Worm (Caenorhabditis elegans) whole organism, young adult: ENCODE data around the gene clec-147.

Source experiments
- B0261.1 ChIP-seq: sonication (generic microtip); optimal IDR thresholded peaks from 2 replicates; lab custom pipeline; 2016; ENCODE audit warnings: mild to moderate bottlenecking, missing genetic modification characterization, moderate library complexity, missing compliant biosample characterization
- C06A6.2 ChIP-seq: fragments of 200-800 bp; sonication (Bioruptor generic); conservative IDR thresholded peaks from 2 replicates; pipeline ENCODE4 v1.3.6; 2022; ENCODE audit warnings: missing genetic modification characterization, missing compliant biosample characterization
- F39B2.1 ChIP-seq: fragments of 200-800 bp; sonication (Bioruptor generic); IDR thresholded peaks from 2 replicates; pipeline ENCODE4 v1.3.6; 2022; ENCODE audit warnings: missing genetic modification reagents, missing genetic modification characterization, missing compliant biosample characterization
- F49E8.2 ChIP-seq: sonication (generic microtip); optimal IDR thresholded peaks from 3 replicates; lab custom pipeline; 2017; ENCODE audit warnings: missing genetic modification characterization, mild to moderate bottlenecking, missing compliant biosample characterization, antibody characterized with exemption, moderate library complexity; ENCODE audit not compliant: insufficient read depth
- F57A8.1 ChIP-seq: fragments of 200-800 bp; sonication (Bioruptor generic); optimal IDR thresholded peaks from 2 replicates; lab custom pipeline; 2018; ENCODE audit warnings: mild to moderate bottlenecking, missing genetic modification characterization, moderate library complexity, missing compliant biosample characterization
- K12H6.12 ChIP-seq: fragments of 200-800 bp; sonication (Bioruptor generic); optimal IDR thresholded peaks from 2 replicates; lab custom pipeline; 2018; ENCODE audit warnings: mild to moderate bottlenecking, missing genetic modification characterization, missing compliant biosample characterization
- T07F8.4 ChIP-seq: sonication (generic microtip); optimal IDR thresholded peaks from 2 replicates; lab custom pipeline; 2016; ENCODE audit warnings: mild to moderate bottlenecking, missing genetic modification characterization, moderate library complexity, missing compliant biosample characterization
- Y53F4B.3 ChIP-seq: fragments of 200-800 bp; sonication (Bioruptor generic); IDR thresholded peaks from 2 replicates; pipeline ENCODE4 v1.3.6; 2022; ENCODE audit warnings: missing genetic modification reagents, missing genetic modification characterization, missing compliant biosample characterization
- Y79H2A.3 ChIP-seq: fragments of 200-800 bp; sonication (Bioruptor generic); conservative IDR thresholded peaks from 2 replicates; pipeline ENCODE4 v1.3.6; 2022; ENCODE audit warnings: missing genetic modification reagents, missing genetic modification characterization, missing compliant biosample characterization
- ama-1 ChIP-seq, 3 experiments: fragments of 150-350 bp in 1 of 3; sonication (generic microtip) in 2 of 3; optimal IDR thresholded peaks; 2 replicates each; lab custom pipeline; 2014 to 2018; ENCODE audit warnings: missing biosample characterization in 2 of 3, missing genetic modification characterization in 2 of 3, missing genetic modification reagents in 2 of 3
- atf-7 ChIP-seq: sonication (generic microtip); optimal IDR thresholded peaks from 2 replicates; lab custom pipeline; 2017; ENCODE audit warnings: mild to moderate bottlenecking, missing genetic modification characterization, missing compliant biosample characterization
- athp-1 ChIP-seq: sonication (generic microtip); optimal IDR thresholded peaks from 2 replicates; lab custom pipeline; 2017; ENCODE audit warnings: mild to moderate bottlenecking, missing genetic modification characterization, missing compliant biosample characterization
- attf-6 ChIP-seq: fragments of 200-800 bp; sonication (Bioruptor generic); IDR thresholded peaks from 2 replicates; pipeline ENCODE4 v1.3.6; 2022; ENCODE audit warnings: missing genetic modification reagents, missing genetic modification characterization, missing compliant biosample characterization
- bed-2 ChIP-seq: fragments of 200-800 bp; sonication (Bioruptor generic); IDR thresholded peaks from 2 replicates; pipeline ENCODE4 v1.3.6; 2022; ENCODE audit warnings: missing genetic modification reagents, missing genetic modification characterization, missing compliant biosample characterization
- ccch-3 ChIP-seq: fragments of 200-800 bp; sonication (Bioruptor generic); optimal IDR thresholded peaks from 2 replicates; lab custom pipeline; 2018; ENCODE audit warnings: mild to moderate bottlenecking, missing genetic modification characterization, missing compliant biosample characterization
- cebp-1 ChIP-seq, 2 experiments: fragments of 200-800 bp in 1 of 2; sonication (Bioruptor generic) in 1 of 2; sonication (generic microtip) in 1 of 2; IDR thresholded peaks in 1 of 2; optimal IDR thresholded peaks in 1 of 2; 2 replicates each; pipeline versions ENCODE4 v1.3.6 to Lab custom; 2017 to 2022; ENCODE audit warnings: missing compliant biosample characterization in 2 of 2, missing genetic modification characterization in 2 of 2, mild to moderate bottlenecking in 1 of 2, missing genetic modification reagents in 1 of 2, moderate library complexity in 1 of 2
- ceh-100 ChIP-seq: fragments of 200-800 bp; sonication (Bioruptor generic); IDR thresholded peaks from 2 replicates; pipeline ENCODE4 v1.3.6; 2022; ENCODE audit warnings: missing genetic modification reagents, missing genetic modification characterization, missing compliant biosample characterization
- chd-7 ChIP-seq: sonication (generic microtip); optimal IDR thresholded peaks from 2 replicates; lab custom pipeline; 2016; ENCODE audit warnings: mild to moderate bottlenecking, missing genetic modification characterization, moderate library complexity, missing compliant biosample characterization
- die-1 ChIP-seq: sonication (generic microtip); optimal IDR thresholded peaks from 2 replicates; lab custom pipeline; 2016; ENCODE audit warnings: missing genotype, mild to moderate bottlenecking, missing genetic modification characterization, missing compliant biosample characterization
- egl-18 ChIP-seq: fragments of 200-800 bp; sonication (Bioruptor generic); IDR thresholded peaks from 2 replicates; pipeline ENCODE4 v1.3.6; 2022; ENCODE audit warnings: missing genetic modification reagents, missing genetic modification characterization, missing compliant biosample characterization
- ets-4 ChIP-seq: fragments of 200-800 bp; sonication (Bioruptor generic); optimal IDR thresholded peaks from 2 replicates; lab custom pipeline; 2018; ENCODE audit warnings: mild to moderate bottlenecking, missing genetic modification characterization, missing compliant biosample characterization
- lag-1 ChIP-seq: fragments of 200-800 bp; sonication (Bioruptor generic); IDR thresholded peaks from 2 replicates; pipeline ENCODE4 v1.3.6; 2022; ENCODE audit warnings: missing genetic modification reagents, missing genetic modification characterization, missing compliant biosample characterization
- let-607 ChIP-seq, 2 experiments: fragments of 200-800 bp in 1 of 2; sonication (Bioruptor generic) in 1 of 2; sonication (generic microtip) in 1 of 2; optimal IDR thresholded peaks; 2 replicates each; lab custom pipeline; 2016 to 2018; ENCODE audit warnings: mild to moderate bottlenecking in 2 of 2, missing compliant biosample characterization in 2 of 2, missing genetic modification characterization in 2 of 2, moderate library complexity in 2 of 2, missing genotype in 1 of 2
- lin-26 ChIP-seq: fragments of 200-800 bp; sonication (Bioruptor generic); IDR thresholded peaks from 2 replicates; pipeline ENCODE4 v1.3.6; 2022; ENCODE audit warnings: missing genetic modification reagents, missing genetic modification characterization, missing compliant biosample characterization
- lin-35 ChIP-seq, 3 experiments: fragments of 150-350 bp in 2 of 3; sonication (generic microtip) in 1 of 3; optimal IDR thresholded peaks; 2 replicates each; lab custom pipeline; 2014 to 2018; ENCODE audit warnings: missing biosample characterization in 3 of 3, missing genetic modification characterization in 3 of 3, missing genetic modification reagents in 3 of 3
- lsl-1 ChIP-seq: fragments of 200-800 bp; sonication (Bioruptor generic); optimal IDR thresholded peaks from 2 replicates; lab custom pipeline; 2018; ENCODE audit warnings: mild to moderate bottlenecking, missing genetic modification characterization, moderate library complexity, missing compliant biosample characterization
- madf-8 ChIP-seq: fragments of 200-800 bp; sonication (Bioruptor generic); conservative IDR thresholded peaks from 2 replicates; pipeline ENCODE4 v1.3.6; 2022; ENCODE audit warnings: missing genetic modification reagents, missing genetic modification characterization, missing compliant biosample characterization
- mel-28 ChIP-seq: sonication (generic microtip); optimal IDR thresholded peaks from 2 replicates; lab custom pipeline; 2016; ENCODE audit warnings: borderline replicate concordance, mild to moderate bottlenecking, missing genetic modification characterization, missing compliant biosample characterization
- nfya-2 ChIP-seq: fragments of 200-800 bp; sonication (Bioruptor generic); IDR thresholded peaks from 2 replicates; pipeline ENCODE4 v1.3.6; 2022; ENCODE audit warnings: missing genetic modification reagents, missing genetic modification characterization, missing compliant biosample characterization
- nfyb-1 ChIP-seq: fragments of 200-800 bp; sonication (Bioruptor generic); IDR thresholded peaks from 2 replicates; pipeline ENCODE4 v1.3.6; 2022; ENCODE audit warnings: missing genetic modification reagents, missing genetic modification characterization, missing compliant biosample characterization
- nhr-179 ChIP-seq: sonication (generic microtip); optimal IDR thresholded peaks from 2 replicates; lab custom pipeline; 2016; ENCODE audit warnings: mild to moderate bottlenecking, missing genetic modification characterization, missing compliant biosample characterization
- nhr-27 ChIP-seq: fragments of 200-800 bp; sonication (Bioruptor generic); optimal IDR thresholded peaks from 2 replicates; lab custom pipeline; 2018; ENCODE audit warnings: mild to moderate bottlenecking, missing genetic modification characterization, moderate library complexity, missing compliant biosample characterization
- pbrm-1 ChIP-seq: fragments of 200-800 bp; sonication (Bioruptor generic); IDR thresholded peaks from 2 replicates; pipeline ENCODE4 v1.3.6; 2022; ENCODE audit warnings: missing genetic modification reagents, missing genetic modification characterization, missing compliant biosample characterization
- repo-1 ChIP-seq: sonication (generic microtip); optimal IDR thresholded peaks from 2 replicates; lab custom pipeline; 2017; ENCODE audit warnings: mild to moderate bottlenecking, missing genetic modification characterization, missing compliant biosample characterization
- rpc-1 ChIP-seq, 2 experiments: fragments of 150-350 bp in 1 of 2; sonication (generic microtip) in 1 of 2; optimal IDR thresholded peaks; 2 replicates each; lab custom pipeline; 2014 to 2018; ENCODE audit warnings: missing biosample characterization in 1 of 2, missing genetic modification characterization in 1 of 2, missing genetic modification reagents in 1 of 2, missing genotype in 1 of 2
- sdz-38 ChIP-seq: sonication (generic microtip); optimal IDR thresholded peaks from 2 replicates; lab custom pipeline; 2016; ENCODE audit warnings: missing genotype, missing genetic modification characterization, missing compliant biosample characterization
- snpc-1.3 ChIP-seq: sonication (generic microtip); optimal IDR thresholded peaks from 2 replicates; lab custom pipeline; 2017; ENCODE audit warnings: missing genetic modification characterization, mild to moderate bottlenecking, missing compliant biosample characterization, antibody characterized with exemption, moderate library complexity, missing genotype, missing genetic modification reagents; ENCODE audit not compliant: insufficient read depth
- somi-1 ChIP-seq: fragments of 200-800 bp; sonication (Bioruptor generic); optimal IDR thresholded peaks from 2 replicates; lab custom pipeline; 2018; ENCODE audit warnings: mild to moderate bottlenecking, missing genetic modification characterization, missing compliant biosample characterization
- sptf-2 ChIP-seq: fragments of 200-800 bp; sonication (Bioruptor generic); optimal IDR thresholded peaks from 2 replicates; lab custom pipeline; 2018; ENCODE audit warnings: mild to moderate bottlenecking, missing genetic modification characterization, missing compliant biosample characterization
- tbp1 ChIP-seq: fragments of 200-800 bp; sonication (Bioruptor generic); optimal IDR thresholded peaks from 2 replicates; lab custom pipeline; 2018; ENCODE audit warnings: mild to moderate bottlenecking, missing genetic modification characterization, missing compliant biosample characterization
- unc-62 ChIP-seq: fragments of 150-350 bp; optimal IDR thresholded peaks from 2 replicates; lab custom pipeline; 2014; ENCODE audit warnings: missing biosample characterization, missing genetic modification reagents, missing genetic modification characterization
- ztf-18 ChIP-seq: sonication (generic microtip); optimal IDR thresholded peaks from 2 replicates; lab custom pipeline; 2016; ENCODE audit warnings: missing genotype, mild to moderate bottlenecking, missing genetic modification characterization, missing compliant biosample characterization
- ztf-22 ChIP-seq: fragments of 200-800 bp; sonication (Bioruptor generic); optimal IDR thresholded peaks from 2 replicates; lab custom pipeline; 2018; ENCODE audit warnings: mild to moderate bottlenecking, missing genetic modification characterization, moderate library complexity, missing compliant biosample characterization
- ztf-25 ChIP-seq: fragments of 200-800 bp; sonication (Bioruptor generic); IDR thresholded peaks from 2 replicates; pipeline ENCODE4 v1.3.6; 2022; ENCODE audit warnings: missing genetic modification reagents, missing genetic modification characterization, missing compliant biosample characterization
- ztf-28 ChIP-seq: fragments of 200-800 bp; sonication (Bioruptor generic); IDR thresholded peaks from 2 replicates; pipeline ENCODE4 v1.3.6; 2022; ENCODE audit warnings: missing genetic modification reagents, missing genetic modification characterization, missing compliant biosample characterization
- ztf-6 ChIP-seq: fragments of 200-800 bp; sonication (Bioruptor generic); IDR thresholded peaks from 2 replicates; pipeline ENCODE4 v1.3.6; 2022; ENCODE audit warnings: missing genetic modification reagents, missing genetic modification characterization, missing compliant biosample characterization

clec-147 gene

ce11 chrII:14496809-14497208 lies 40.8 kb downstream of the clec-147 start (continued):
- TF ChIP-seq attf-6 (GFP tag; lab: Robert Waterston, UW) (0 out of 2 replicates have a peak, but pooled peaks have one; percentile 66), somi-1 (GFP tag; lab: Kevin White, UChicago) (peak; percentile 83), chd-7 (tag; lab: Kevin White, UChicago) (peak; percentile 92), egl-18 (GFP tag; lab: Robert Waterston, UW) (no peak), ztf-28 (peak; percentile 63; the same call in 1 of the 2 replicates), cebp-1 (GFP tag; IDR thresholded peaks at IDR 0.05; lab: Robert Waterston, UW) (peak; percentile 47; the same call in 1 of the 2 replicates), cebp-1 (tag; optimal IDR thresholded peaks at IDR 0.05; lab: Kevin White, UChicago) (peak; percentile 85), Y79H2A.3 (no peak; the same call in 1 of the 2 replicates), lag-1 (GFP tag; lab: Robert Waterston, UW) (no peak), pbrm-1 (peak; percentile 72; the same call in 1 of the 2 replicates), ztf-18 (tag; lab: Kevin White, UChicago) (peak; percentile 87), sdz-38 (tag; lab: Kevin White, UChicago) (peak; percentile 8), K12H6.12 (tag; lab: Kevin White, UChicago) (peak; percentile 87), nhr-179 (tag; lab: Kevin White, UChicago) (no peak), ccch-3 (GFP tag; lab: Kevin White, UChicago) (no peak), F49E8.2 (tag; lab: Kevin White, UChicago) (peak; percentile 80), ets-4 (peak; percentile 64), let-607 (tag; optimal IDR thresholded peaks at IDR 0.05; lab: Kevin White, UChicago) (peak; percentile 63 to 65), lsl-1 (GFP tag; lab: Kevin White, UChicago) (peak; percentile 67), repo-1 (tag; lab: Kevin White, UChicago) (peak; percentile 88), die-1 (tag; lab: Kevin White, UChicago) (peak; percentile 96), bed-2 (GFP tag; lab: Robert Waterston, UW) (peak; percentile 61; the same call in 1 of the 2 replicates), atf-7 (tag; lab: Kevin White, UChicago) (peak; percentile 86), B0261.1 (tag; lab: Kevin White, UChicago) (peak; percentile 93), F57A8.1 (GFP tag; lab: Kevin White, UChicago) (peak; percentile 92), rpc-1 (optimal IDR thresholded peaks at IDR 0.05; lab: Kevin White, UChicago) (peak; percentile 93), rpc-1 (tag; optimal IDR thresholded peaks at IDR 0.05; lab: Kevin White, UChicago) (peak; percentile 98), Y53F4B.3 (no peak; the same call in 1 of the 2 replicates), snpc-1.3 (tag; lab: Kevin White, UChicago) (peak; percentile 92), ztf-25 (GFP tag; lab: Robert Waterston, UW) (peak; percentile 93), tbp1 (peak; percentile 99), nhr-27 (tag; lab: Kevin White, UChicago) (no peak), unc-62 (GFP tag; lab: Kevin White, UChicago) (no peak), nfyb-1 (GFP tag; lab: Robert Waterston, UW) (peak; percentile 95), T07F8.4 (tag; lab: Kevin White, UChicago) (peak; percentile 91), madf-8 (peak; percentile 36; the same call in 1 of the 2 replicates), C06A6.2 (GFP tag; lab: Robert Waterston, UW) (peak; percentile 66), ama-1 (optimal IDR thresholded peaks at IDR 0.05; lab: Kevin White, UChicago) (peak; percentile 9), ama-1 (GFP tag; optimal IDR thresholded peaks at IDR 0.05; lab: Kevin White, UChicago) (peak; percentile 46 to 95), lin-35 (GFP tag; optimal IDR thresholded peaks at IDR 0.05; lab: Kevin White, UChicago) (peak in 1 of 3 experiments; percentile 79), F39B2.1 (GFP tag; lab: Robert Waterston, UW) (no peak), ztf-22 (peak; percentile 74), lin-26 (GFP tag; lab: Robert Waterston, UW) (peak; percentile 99), sptf-2 (GFP tag; lab: Kevin White, UChicago) (peak; percentile 86), mel-28 (tag; lab: Kevin White, UChicago) (peak; percentile 83), ceh-100 (peak; percentile 67), nfya-2 (GFP tag; lab: Robert Waterston, UW) (no peak), ztf-6 (GFP tag; lab: Robert Waterston, UW) (peak; percentile 77; the same call in 1 of the 2 replicates), athp-1 (peak; percentile 77)
